Worm (Caenorhabditis elegans): Measurements from ENCODE around the gene scb-1.

- TF ChIP-seq elt-2 (tag; optimal IDR thresholded peaks at IDR 0.05) (peak; percentile 99), unc-130 (tag; optimal IDR thresholded peaks at IDR 0.05) (no peak), unc-62 (GFP tag; optimal IDR thresholded peaks at IDR 0.05) (no peak), sox-4 (tag; optimal IDR thresholded peaks at IDR 0.05) (no peak), ceh-82 (tag; optimal IDR thresholded peaks at IDR 0.05) (no peak), lir-3 (tag; optimal IDR thresholded peaks at IDR 0.05; ENCODE audit: poor library complexity) (no peak), snpc-4 (tag; optimal IDR thresholded peaks at IDR 0.05) (no peak), nhr-12 (tag; optimal IDR thresholded peaks at IDR 0.05) (no peak), nhr-11 (tag; optimal IDR thresholded peaks at IDR 0.05) (no peak), ama-1 (optimal IDR thresholded peaks at IDR 0.05) (no peak), mep-1 (tag; optimal IDR thresholded peaks at IDR 0.05) (no peak), ztf-11 (tag; optimal IDR thresholded peaks at IDR 0.05) (no peak)
These were observed 32.4 kb downstream of the scb-1 start for ce11 chrV:11087119-11087518.

Measured in whole organism, L1 larva.